Worm (Caenorhabditis elegans) whole organism, L4 larva: ENCODE measurements around the gene sym-3.

Experiments used
- R02D3.7 ChIP-seq: fragments of 150-350 bp; sonication (generic microtip); optimal IDR thresholded peaks from 3 replicates; lab custom pipeline; 2014; ENCODE audit warnings: missing biosample characterization, missing genetic modification characterization
- ZK337.2 ChIP-seq: fragments of 200-800 bp; sonication (Bioruptor generic); IDR thresholded peaks from 2 replicates; pipeline ENCODE4 v1.3.6; 2022; ENCODE audit warnings: missing genetic modification reagents, missing genetic modification characterization, missing compliant biosample characterization
- ZK546.5 ChIP-seq, 2 experiments: sonication (generic microtip); optimal IDR thresholded peaks; 2 replicates each; lab custom pipeline; 2017; ENCODE audit warnings: missing biosample characterization in 2 of 2, missing genetic modification characterization in 2 of 2
- duxl-1 ChIP-seq: sonication (generic microtip); optimal IDR thresholded peaks from 2 replicates; lab custom pipeline; 2016; ENCODE audit warnings: mild to moderate bottlenecking, missing genetic modification characterization, moderate library complexity, missing compliant biosample characterization; ENCODE audit not compliant: poor library complexity
- fkh-10 ChIP-seq: fragments of 150-350 bp; optimal IDR thresholded peaks from 2 replicates; lab custom pipeline; 2014; ENCODE audit warnings: missing biosample characterization, missing genetic modification reagents, missing genetic modification characterization
- fos-1 ChIP-seq: fragments of 150-350 bp; optimal IDR thresholded peaks from 2 replicates; lab custom pipeline; 2014; ENCODE audit warnings: missing biosample characterization, missing genetic modification characterization
- hif-1 ChIP-seq, 2 experiments: sonication (generic microtip); optimal IDR thresholded peaks; 2 replicates each; lab custom pipeline; 2016 to 2017; ENCODE audit warnings: missing compliant biosample characterization in 2 of 2, missing genetic modification characterization in 2 of 2, missing genetic modification reagents in 2 of 2, missing genotype in 2 of 2, mild to moderate bottlenecking in 1 of 2
- nhr-10 ChIP-seq: fragments of 150-350 bp; optimal IDR thresholded peaks from 2 replicates; lab custom pipeline; 2014; ENCODE audit warnings: missing biosample characterization, missing genetic modification characterization
- nhr-102 ChIP-seq: sonication (generic microtip); optimal IDR thresholded peaks from 2 replicates; lab custom pipeline; 2016; ENCODE audit warnings: mild to moderate bottlenecking, missing genetic modification characterization, moderate library complexity, missing compliant biosample characterization
- nhr-28 ChIP-seq: fragments of 150-350 bp; optimal IDR thresholded peaks from 2 replicates; lab custom pipeline; 2014; ENCODE audit warnings: missing biosample characterization, missing genetic modification characterization
- nhr-42 ChIP-seq: fragments of 200-800 bp; sonication (Bioruptor generic); IDR thresholded peaks from 2 replicates; pipeline ENCODE4 v1.3.6; 2022; ENCODE audit warnings: missing genetic modification characterization, missing compliant biosample characterization
- spr-1 ChIP-seq: sonication (generic microtip); optimal IDR thresholded peaks from 2 replicates; lab custom pipeline; 2016; ENCODE audit warnings: mild to moderate bottlenecking, missing genetic modification characterization, missing compliant biosample characterization
- zag-1 ChIP-seq: fragments of 150-350 bp; optimal IDR thresholded peaks from 2 replicates; lab custom pipeline; 2014; ENCODE audit warnings: missing biosample characterization, missing genetic modification characterization

ce11 chrX:5726160-5726559 lies 47.4 kb upstream of the sym-3 start:
- TF ChIP-seq fkh-10 (GFP tag; lab: Kevin White, UChicago) (no peak), nhr-28 (tag; lab: Kevin White, UChicago) (no peak), nhr-102 (tag; lab: Kevin White, UChicago) (no peak), ZK337.2 (no peak), R02D3.7 (no peak), nhr-42 (no peak), nhr-10 (tag; lab: Kevin White, UChicago) (no peak), spr-1 (no peak), zag-1 (no peak), duxl-1 (tag; lab: Kevin White, UChicago) (no peak), hif-1 (tag; optimal IDR thresholded peaks at IDR 0.05; lab: Kevin White, UChicago) (no peak), ZK546.5 (tag; optimal IDR thresholded peaks at IDR 0.05; lab: Kevin White, UChicago) (no peak), fos-1 (tag; lab: Kevin White, UChicago) (no peak)
